Worm (Caenorhabditis elegans) whole organism, early embryonic: ENCODE measurements around the gene ptr-16.

Source experiments
- B0310.2 ChIP-seq: sonication (generic microtip); optimal IDR thresholded peaks from 2 replicates; lab custom pipeline; 2016; ENCODE audit warnings: mild to moderate bottlenecking, missing genetic modification characterization, missing compliant biosample characterization
- F13C5.2 ChIP-seq: sonication (generic microtip); optimal IDR thresholded peaks from 2 replicates; lab custom pipeline; 2017; ENCODE audit warnings: mild to moderate bottlenecking, missing genetic modification characterization, inconsistent platforms, missing compliant biosample characterization
- aly-1 ChIP-seq: sonication (generic microtip); optimal IDR thresholded peaks from 2 replicates; lab custom pipeline; 2016; ENCODE audit warnings: missing genetic modification characterization, missing compliant biosample characterization
- ama-1 ChIP-seq: fragments of 150-350 bp; optimal IDR thresholded peaks from 2 replicates; lab custom pipeline; 2014
- ceh-13 ChIP-seq: fragments of 200-800 bp; sonication (Bioruptor generic); optimal IDR thresholded peaks from 2 replicates; lab custom pipeline; 2018; ENCODE audit warnings: mild to moderate bottlenecking, missing genetic modification characterization, missing compliant biosample characterization
- ceh-36 ChIP-seq: sonication (generic microtip); optimal IDR thresholded peaks from 2 replicates; lab custom pipeline; 2016; ENCODE audit warnings: missing genetic modification characterization, inconsistent platforms, missing compliant biosample characterization
- ets-7 ChIP-seq: sonication (generic microtip); optimal IDR thresholded peaks from 2 replicates; lab custom pipeline; 2016; ENCODE audit warnings: missing genotype, missing genetic modification characterization, missing compliant biosample characterization
- flt-1 ChIP-seq: fragments of 200-800 bp; sonication (Bioruptor generic); IDR thresholded peaks from 2 replicates; pipeline ENCODE4 v1.3.6; 2022; ENCODE audit warnings: missing genetic modification characterization, missing compliant biosample characterization
- hmbx-1 ChIP-seq: sonication (generic microtip); optimal IDR thresholded peaks from 2 replicates; lab custom pipeline; 2016; ENCODE audit warnings: mild to moderate bottlenecking, missing genetic modification characterization, missing compliant biosample characterization
- hmg-4 ChIP-seq: fragments of 200-800 bp; sonication (Bioruptor generic); optimal IDR thresholded peaks from 2 replicates; lab custom pipeline; 2018; ENCODE audit warnings: mild to moderate bottlenecking, missing genetic modification characterization, missing compliant biosample characterization
- hnd-1 ChIP-seq: sonication (generic microtip); optimal IDR thresholded peaks from 2 replicates; lab custom pipeline; 2016; ENCODE audit warnings: missing genetic modification characterization, missing compliant biosample characterization
- pes-1 ChIP-seq: fragments of 200-800 bp; sonication (Bioruptor generic); IDR thresholded peaks from 2 replicates; pipeline ENCODE4 v1.3.6; 2022; ENCODE audit warnings: missing genetic modification reagents, missing genetic modification characterization, missing compliant biosample characterization
- scrt-1 ChIP-seq: fragments of 200-800 bp; sonication (Bioruptor generic); IDR thresholded peaks from 2 replicates; pipeline ENCODE4 v1.3.6; 2022; ENCODE audit warnings: missing genetic modification characterization, missing compliant biosample characterization
- sea-1 ChIP-seq: fragments of 200-800 bp; sonication (Bioruptor generic); conservative IDR thresholded peaks from 2 replicates; pipeline ENCODE4 v1.3.6; 2022; ENCODE audit warnings: missing genetic modification characterization, missing compliant biosample characterization
- tbx-11 ChIP-seq: fragments of 200-800 bp; sonication (Bioruptor generic); IDR thresholded peaks from 2 replicates; pipeline ENCODE4 v1.3.6; 2022; ENCODE audit warnings: missing genetic modification characterization, missing compliant biosample characterization
- tbx-37 ChIP-seq: fragments of 200-800 bp; sonication (Bioruptor generic); conservative IDR thresholded peaks from 2 replicates; pipeline ENCODE4 v1.3.6; 2022; ENCODE audit warnings: missing genetic modification reagents, missing genetic modification characterization, missing compliant biosample characterization
- tra-4 ChIP-seq: sonication (generic microtip); optimal IDR thresholded peaks from 2 replicates; lab custom pipeline; 2017; ENCODE audit warnings: missing genetic modification characterization, missing compliant biosample characterization

ptr-16 gene

ce11 chrV:1176277-1176839 is 10.8 kb downstream of the ptr-16 start, which contains the start of gene T21H3.1:
TSS of gene T21H3.1 (plus strand) at chrV:1176724.
- TF ChIP-seq tra-4 (tag; lab: Kevin White, UChicago) (no peak), pes-1 (GFP tag; lab: Robert Waterston, UW) (no peak), ceh-13 (GFP tag; lab: Kevin White, UChicago) (no peak)

- no peak for TF ChIP-seq F13C5.2 (tag; lab: Kevin White, UChicago)
- no peak for TF ChIP-seq B0310.2 (tag; lab: Kevin White, UChicago)
- no peak for TF ChIP-seq tbx-37 (GFP tag; lab: Robert Waterston, UW)
- TF ChIP-seq pes-1 (GFP tag; lab: Robert Waterston, UW), result no peak
- TF ChIP-seq hnd-1, result no peak
- no peak for TF ChIP-seq hmbx-1 (tag; lab: Kevin White, UChicago)
- TF ChIP-seq ets-7, result no peak
These were observed 13.8 kb downstream of the ptr-16 start, which contains the start of gene F25A2.1 for ce11 chrV:1179279-1179678. TSS of gene F25A2.1 (plus strand) at chrV:1179579.

- TF ChIP-seq aly-1 (tag; lab: Kevin White, UChicago) (no peak), flt-1 (GFP tag; lab: Robert Waterston, UW) (no peak)
These were observed 30.5 kb downstream of the ptr-16 start, which contains the start of the genes wrb-1 and Y50D4A.4 for ce11 chrV:1195995-1196394. TSS of gene wrb-1 (plus strand) at chrV:1196072. TSS of gene Y50D4A.4 (minus strand) at chrV:1196127.

- TF ChIP-seq aly-1 (tag; lab: Kevin White, UChicago) (peak; percentile 32), tbx-37 (GFP tag; lab: Robert Waterston, UW) (peak; percentile 24; the same call in 1 of the 2 replicates), scrt-1 (peak; percentile 23; the same call in 1 of the 2 replicates), ets-7 (peak; percentile 33), sea-1 (peak; percentile 66; the same call in 1 of the 2 replicates), pes-1 (GFP tag; lab: Robert Waterston, UW) (peak; percentile 63)
These were observed 31.7 kb downstream of the ptr-16 start for ce11 chrV:1197064-1197724.

- TF ChIP-seq hnd-1, result no peak
- no peak for TF ChIP-seq F13C5.2 (tag; lab: Kevin White, UChicago)
- no peak for TF ChIP-seq sea-1
- TF ChIP-seq pes-1 (GFP tag; lab: Robert Waterston, UW), result no peak
- no peak for TF ChIP-seq hmg-4 (GFP tag; lab: Kevin White, UChicago)
- TF ChIP-seq hmbx-1 (tag; lab: Kevin White, UChicago), result no peak
- no peak for TF ChIP-seq tbx-11
- TF ChIP-seq scrt-1, result no peak
- TF ChIP-seq tbx-37 (GFP tag; lab: Robert Waterston, UW), result no peak
- TF ChIP-seq tra-4 (tag; lab: Kevin White, UChicago), result no peak
- no peak for TF ChIP-seq flt-1 (GFP tag; lab: Robert Waterston, UW)
- no peak for TF ChIP-seq ceh-13 (GFP tag; lab: Kevin White, UChicago)
- no peak for TF ChIP-seq ama-1 (lab: Kevin White, UChicago)
- no peak for TF ChIP-seq B0310.2 (tag; lab: Kevin White, UChicago)
- TF ChIP-seq ceh-36 (tag; lab: Kevin White, UChicago), result no peak
- no peak for TF ChIP-seq ets-7
- no peak for TF ChIP-seq aly-1 (tag; lab: Kevin White, UChicago)
These were observed 33.8 kb downstream of the ptr-16 start, which contains the start of gene Y50D4A.6 for ce11 chrV:1199219-1199889. TSS of gene Y50D4A.6 (minus strand) at chrV:1199269.

- TF ChIP-seq flt-1 (GFP tag; lab: Robert Waterston, UW) (no peak), tbx-11 (no peak), ceh-13 (GFP tag; lab: Kevin White, UChicago) (no peak), hmbx-1 (tag; lab: Kevin White, UChicago) (no peak), tbx-37 (GFP tag; lab: Robert Waterston, UW) (no peak), hmg-4 (GFP tag; lab: Kevin White, UChicago) (no peak), ceh-36 (tag; lab: Kevin White, UChicago) (no peak), B0310.2 (tag; lab: Kevin White, UChicago) (no peak), aly-1 (tag; lab: Kevin White, UChicago) (no peak), ets-7 (no peak), F13C5.2 (tag; lab: Kevin White, UChicago) (no peak), scrt-1 (no peak), sea-1 (no peak)
These were observed 36.2 kb downstream of the ptr-16 start for ce11 chrV:1201717-1202116.

ce11 chrV:1206971-1207370 is 41.5 kb downstream of the ptr-16 start, which contains the start of gene Y50D4A.5:
TSS of gene Y50D4A.5 (plus strand) at chrV:1207307.
- TF ChIP-seq pes-1 (GFP tag; lab: Robert Waterston, UW) (0 out of 2 replicates have a peak, but pooled peaks have one; percentile 24), F13C5.2 (tag; lab: Kevin White, UChicago) (no peak)

- TF ChIP-seq hmbx-1 (tag; lab: Kevin White, UChicago) (no peak), F13C5.2 (tag; lab: Kevin White, UChicago) (no peak), tra-4 (tag; lab: Kevin White, UChicago) (no peak), hmg-4 (GFP tag; lab: Kevin White, UChicago) (no peak), sea-1 (no peak), B0310.2 (tag; lab: Kevin White, UChicago) (no peak), flt-1 (GFP tag; lab: Robert Waterston, UW) (no peak), tbx-11 (no peak)
These were observed 42.1 kb downstream of the ptr-16 start, which contains the start of gene Y50D4A.1 for ce11 chrV:1207589-1207988. TSS of gene Y50D4A.1 (plus strand) at chrV:1207889.
